Fruit fly (Drosophila melanogaster): ENCODE results near the gene Cyp4d2.

The Cyp4d2 gene

DNA sequence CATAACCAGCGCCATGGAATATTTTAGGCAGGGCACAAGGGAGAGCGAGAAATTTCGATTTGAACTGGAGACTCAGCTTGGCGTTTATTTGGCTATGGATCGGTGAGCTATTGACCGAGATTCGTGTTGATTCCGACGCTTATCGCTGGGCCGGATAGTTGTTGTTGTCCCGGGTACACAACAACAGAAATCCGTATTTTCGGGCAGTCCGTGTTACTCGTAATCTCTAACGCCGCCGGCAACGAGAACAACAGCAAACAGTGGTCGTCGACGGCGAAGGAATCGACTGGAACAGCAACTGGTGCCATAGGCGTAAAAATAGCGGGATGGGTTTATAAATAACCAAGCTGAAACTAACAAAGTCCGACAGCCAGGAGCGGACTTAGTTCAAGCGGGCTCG is 16.1 kb downstream of the Cyp4d2 start:
- TF ChIP-seq CG12768 (GFP tag; optimal IDR thresholded peaks at IDR 0.05) (no peak), kay (GFP tag; ENCODE audit: borderline replicate concordance) (no peak), CG7045 (GFP tag; optimal IDR thresholded peaks at IDR 0.05) (no peak)

DNA sequence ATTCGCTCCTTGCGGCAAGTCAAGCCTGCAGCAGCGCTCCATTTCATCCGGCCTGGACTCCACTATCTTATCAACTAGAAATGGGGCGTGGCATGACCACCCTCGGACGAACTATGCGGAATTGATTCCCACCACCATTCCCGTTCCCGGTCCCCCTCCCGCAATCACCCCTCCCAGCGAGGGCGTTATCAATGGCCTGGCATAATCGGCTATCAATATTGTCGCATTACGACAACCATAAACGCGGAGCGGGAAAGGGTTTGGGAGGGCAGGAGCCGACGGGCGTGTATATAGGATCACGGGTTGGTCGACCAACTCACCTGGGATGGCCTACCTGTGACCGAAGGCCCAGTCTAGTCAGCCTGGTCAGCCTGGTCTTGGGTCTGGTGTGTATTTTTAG is 17.4 kb downstream of the Cyp4d2 start:
- no peak for TF ChIP-seq CG12768 (GFP tag; optimal IDR thresholded peaks at IDR 0.05)
- TF ChIP-seq CG1620 (GFP tag; optimal IDR thresholded peaks at IDR 0.05): no peak
- no peak for TF ChIP-seq bab1 (GFP tag; optimal IDR thresholded peaks at IDR 0.05)
- no peak for TF ChIP-seq toe (GFP tag; optimal IDR thresholded peaks at IDR 0.05)
- no peak for TF ChIP-seq kay (GFP tag; ENCODE audit: borderline replicate concordance)
- no peak for TF ChIP-seq Hr96 (GFP tag; optimal IDR thresholded peaks at IDR 0.05)
- TF ChIP-seq Crg-1 (GFP tag; optimal IDR thresholded peaks at IDR 0.05): no peak
- no peak for TF ChIP-seq Clk (GFP tag; optimal IDR thresholded peaks at IDR 0.05)
- no peak for TF ChIP-seq Mnt (GFP tag; optimal IDR thresholded peaks at IDR 0.05)
- TF ChIP-seq CG11617 (GFP tag; optimal IDR thresholded peaks at IDR 0.05): no peak
- TF ChIP-seq pad (GFP tag; optimal IDR thresholded peaks at IDR 0.05): no peak
- no peak for TF ChIP-seq ovo (GFP tag; optimal IDR thresholded peaks at IDR 0.05)
- no peak for TF ChIP-seq CG14711 (tag; optimal IDR thresholded peaks at IDR 0.05)
- TF ChIP-seq CG5204 (GFP tag; optimal IDR thresholded peaks at IDR 0.05): no peak
- no peak for TF ChIP-seq cnc (optimal IDR thresholded peaks at IDR 0.05)
- TF ChIP-seq cic (GFP tag; optimal IDR thresholded peaks at IDR 0.05): no peak
- no peak for TF ChIP-seq CG7101 (tag; optimal IDR thresholded peaks at IDR 0.05)
- TF ChIP-seq CG33017 (tag; optimal IDR thresholded peaks at IDR 0.05): no peak

DNA sequence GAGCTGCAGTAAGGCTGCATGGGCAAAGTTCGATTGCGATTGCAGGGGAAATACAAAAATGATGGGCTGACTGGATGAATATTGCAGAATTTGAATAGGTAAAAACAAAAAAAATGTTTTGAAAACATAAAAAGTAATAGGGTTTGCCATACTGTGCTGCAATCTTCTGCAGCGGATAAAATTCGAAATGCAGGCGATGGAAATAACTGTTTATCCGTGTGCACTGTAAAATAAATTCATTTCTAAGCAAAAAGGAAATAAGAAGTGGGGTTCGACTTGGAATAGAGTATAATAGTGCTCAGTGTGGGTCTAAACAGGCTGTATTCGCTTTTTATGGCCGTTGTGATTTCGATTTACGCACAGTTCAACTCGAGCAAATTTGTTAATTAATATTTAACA is 18.0 kb downstream of the Cyp4d2 start, which contains the start of gene CG14053:
Gene CG14053 (minus strand): TSS at position 101 of the 399 bp plus-strand sequence.
- TF ChIP-seq cnc (optimal IDR thresholded peaks at IDR 0.05): no peak
- no peak for TF ChIP-seq CG7045 (GFP tag; optimal IDR thresholded peaks at IDR 0.05)
- no peak for TF ChIP-seq CG1620 (GFP tag; optimal IDR thresholded peaks at IDR 0.05)
- TF ChIP-seq pad (GFP tag; optimal IDR thresholded peaks at IDR 0.05): no peak
- no peak for TF ChIP-seq ovo (GFP tag; optimal IDR thresholded peaks at IDR 0.05)
- no peak for TF ChIP-seq CG12768 (GFP tag; optimal IDR thresholded peaks at IDR 0.05)
- no peak for TF ChIP-seq kay (GFP tag; ENCODE audit: borderline replicate concordance)
- no peak for TF ChIP-seq Clk (GFP tag; optimal IDR thresholded peaks at IDR 0.05)

dm6 chrX:2194208-2195094 is 18.6 kb downstream of the Cyp4d2 start:
- TF ChIP-seq ovo (GFP tag; optimal IDR thresholded peaks at IDR 0.05): peak; percentile 37
- no peak for TF ChIP-seq CG7045 (GFP tag; optimal IDR thresholded peaks at IDR 0.05)
- TF ChIP-seq Clk (GFP tag; optimal IDR thresholded peaks at IDR 0.05): no peak
- no peak for TF ChIP-seq CG5204 (GFP tag; optimal IDR thresholded peaks at IDR 0.05)
- TF ChIP-seq Mnt (GFP tag; optimal IDR thresholded peaks at IDR 0.05): peak; percentile 34
- TF ChIP-seq CG7101 (tag; optimal IDR thresholded peaks at IDR 0.05): no peak
- TF ChIP-seq CG14711 (tag; optimal IDR thresholded peaks at IDR 0.05): no peak
- TF ChIP-seq CG1620 (GFP tag; optimal IDR thresholded peaks at IDR 0.05): peak; percentile 13
- no peak for TF ChIP-seq CG11617 (GFP tag; optimal IDR thresholded peaks at IDR 0.05)
- peak; percentile 46 for TF ChIP-seq tj (GFP tag; optimal IDR thresholded peaks at IDR 0.05)
- peak; percentile 81 for TF ChIP-seq cic (GFP tag; optimal IDR thresholded peaks at IDR 0.05)
- no peak for TF ChIP-seq bab1 (GFP tag; optimal IDR thresholded peaks at IDR 0.05)
- no peak for TF ChIP-seq Hr96 (GFP tag; optimal IDR thresholded peaks at IDR 0.05)
- TF ChIP-seq CG12768 (GFP tag; optimal IDR thresholded peaks at IDR 0.05): no peak
- no peak for TF ChIP-seq toe (GFP tag; optimal IDR thresholded peaks at IDR 0.05)
- TF ChIP-seq Crg-1 (GFP tag; optimal IDR thresholded peaks at IDR 0.05): no peak
- TF ChIP-seq cnc (optimal IDR thresholded peaks at IDR 0.05): no peak
- TF ChIP-seq CG33017 (tag; optimal IDR thresholded peaks at IDR 0.05): no peak
- peak; percentile 92 for TF ChIP-seq pad (GFP tag; optimal IDR thresholded peaks at IDR 0.05)
- no peak for TF ChIP-seq kay (GFP tag; ENCODE audit: borderline replicate concordance)

DNA sequence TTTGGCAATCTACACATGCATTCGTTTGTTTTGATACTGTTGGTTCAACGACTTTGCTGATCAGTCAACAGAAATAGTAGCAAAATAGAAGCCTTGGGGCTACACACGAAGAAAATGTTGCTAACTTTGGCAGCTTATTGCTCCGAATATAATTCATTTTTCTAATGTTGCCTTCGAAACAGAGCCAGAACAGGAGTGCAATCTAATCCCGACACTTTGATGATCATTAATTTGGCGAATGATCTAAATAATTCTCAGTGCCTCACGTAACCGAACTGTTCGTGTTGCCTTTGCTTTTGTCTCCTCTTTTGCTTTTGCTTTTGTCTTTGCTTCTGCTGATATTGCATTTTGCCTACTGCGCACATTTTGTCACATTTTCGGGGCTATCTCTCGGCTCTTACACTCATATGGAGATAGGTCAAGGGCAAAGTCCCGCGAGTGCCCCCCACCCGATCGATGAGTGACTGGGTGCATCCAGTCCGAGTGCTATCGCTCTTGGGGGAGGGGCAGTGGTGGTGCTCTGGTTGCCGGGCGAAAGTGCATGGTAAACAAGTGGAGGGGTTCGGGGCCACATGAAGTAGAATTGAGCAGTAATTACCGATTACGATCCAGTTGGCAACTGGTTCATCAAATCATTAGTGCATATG is 20.4 kb downstream of the Cyp4d2 start:
- TF ChIP-seq bab1 (GFP tag; optimal IDR thresholded peaks at IDR 0.05) (peak; percentile 90), Crg-1 (GFP tag; optimal IDR thresholded peaks at IDR 0.05) (no peak), tj (GFP tag; optimal IDR thresholded peaks at IDR 0.05) (peak; percentile 90), CG11617 (GFP tag; optimal IDR thresholded peaks at IDR 0.05) (peak; percentile 25), Hr96 (GFP tag; optimal IDR thresholded peaks at IDR 0.05) (peak; percentile 41), CG7101 (tag; optimal IDR thresholded peaks at IDR 0.05) (peak; percentile 71), Mnt (GFP tag; optimal IDR thresholded peaks at IDR 0.05) (no peak), pad (GFP tag; optimal IDR thresholded peaks at IDR 0.05) (peak; percentile 27), CG33017 (tag; optimal IDR thresholded peaks at IDR 0.05) (no peak), CG14711 (tag; optimal IDR thresholded peaks at IDR 0.05) (peak; percentile 71), cnc (optimal IDR thresholded peaks at IDR 0.05) (no peak), ovo (GFP tag; optimal IDR thresholded peaks at IDR 0.05) (no peak), cic (GFP tag; optimal IDR thresholded peaks at IDR 0.05) (no peak), kay (GFP tag; ENCODE audit: borderline replicate concordance) (no peak)

All from whole organism, adult.